Worm (Caenorhabditis elegans): Measurements from ENCODE around the gene C43H6.4.

ce11 chrX:2370655-2371054 lies 33.2 kb upstream of the C43H6.4 start:
- TF ChIP-seq tbx-2 (tag; optimal IDR thresholded peaks at IDR 0.05) = no peak
- no peak for TF ChIP-seq ztf-4 (tag; optimal IDR thresholded peaks at IDR 0.05)
- TF ChIP-seq skn-1 (tag; optimal IDR thresholded peaks at IDR 0.05) = no peak
- TF ChIP-seq nhr-77 (tag; optimal IDR thresholded peaks at IDR 0.05) = no peak
- TF ChIP-seq zag-1 (tag; optimal IDR thresholded peaks at IDR 0.05) = no peak
- TF ChIP-seq nhr-76 (tag; optimal IDR thresholded peaks at IDR 0.05) = no peak
- no peak for TF ChIP-seq ceh-82 (tag; optimal IDR thresholded peaks at IDR 0.05)
- TF ChIP-seq snpc-4 (tag; optimal IDR thresholded peaks at IDR 0.05) = no peak
- TF ChIP-seq nfya-1 (tag; optimal IDR thresholded peaks at IDR 0.05; ENCODE audit: insufficient read depth) = no peak
- TF ChIP-seq ztf-11 (tag; optimal IDR thresholded peaks at IDR 0.05) = no peak
- no peak for TF ChIP-seq pha-4 (tag; optimal IDR thresholded peaks at IDR 0.05)
- TF ChIP-seq unc-39 (tag; optimal IDR thresholded peaks at IDR 0.05) = no peak

All from whole organism, L3 larva.